Fruit fly (Drosophila melanogaster) Kc167 (cell line): ENCODE results near the gene GC2.
"Not testable (repeated sequence)": the region's sequence is repeated elsewhere in the genome, so short reads cannot be mapped to it uniquely, and the experiment has no call there.

Experiments used
- Myc ChIP-seq: fragments of >200 bp; optimal IDR thresholded peaks from 2 replicates; lab custom pipeline; 2017; ENCODE audit warnings: missing external identifiers
- Sin3A ChIP-seq: fragments of >200 bp; optimal IDR thresholded peaks from 2 replicates; lab custom pipeline; 2018; ENCODE audit warnings: missing external identifiers
- h ChIP-seq: fragments of >200 bp; optimal IDR thresholded peaks from 3 replicates; lab custom pipeline; 2018; ENCODE audit warnings: missing external identifiers
- insv ChIP-seq: fragments of >200 bp; optimal IDR thresholded peaks from 3 replicates; lab custom pipeline; 2018; ENCODE audit warnings: missing external identifiers
- psq ChIP-seq: fragments of >200 bp; optimal IDR thresholded peaks from 2 replicates; lab custom pipeline; 2017; ENCODE audit warnings: missing external identifiers
- ttk ChIP-seq: sonication (Bioruptor generic); optimal IDR thresholded peaks from 2 replicates; lab custom pipeline; 2017; ENCODE audit warnings: missing external identifiers

GC2 gene

dm6 chr3R:11956444-11956843 lies 15.1 kb upstream of the GC2 start, which contains the start of gene Hsp70Aa:
Gene Hsp70Aa (minus strand): TSS chr3R:11956544.
- TF ChIP-seq h (lab: Kevin White, UChicago); psq (lab: Kevin White, UChicago); Sin3A: not testable (repeated sequence)

- TF ChIP-seq h (lab: Kevin White, UChicago): no peak
Measured at dm6 chr3R:11957388-11957787, 14.1 kb upstream of the GC2 start.

dm6 chr3R:11958235-11958634 lies 13.3 kb upstream of the GC2 start, which contains the start of gene Hsp70Ab:
Gene Hsp70Ab (plus strand): TSS chr3R:11958535.
- TF ChIP-seq ttk; Sin3A; psq (lab: Kevin White, UChicago): not testable (repeated sequence)

dm6 chr3R:11962739-11963214 lies 8.7 kb upstream of the GC2 start, which contains the start of the genes CG3281 and aurA:
Gene CG3281 (minus strand): TSS chr3R:11962805.
Gene aurA (plus strand): TSS chr3R:11963124.
- TF ChIP-seq ttk: no peak
- TF ChIP-seq Sin3A: peak; percentile 94

dm6 chr3R:11964000-11964399 lies 7.5 kb upstream of the GC2 start:
- TF ChIP-seq Sin3A (no peak), h (lab: Kevin White, UChicago) (no peak), insv (lab: Kevin White, UChicago) (no peak), Myc (lab: Kevin White, UChicago) (no peak), psq (lab: Kevin White, UChicago) (no peak), ttk (no peak)

- TF ChIP-seq Myc (lab: Kevin White, UChicago) (no peak), Sin3A (no peak), h (lab: Kevin White, UChicago) (no peak), insv (lab: Kevin White, UChicago) (no peak)
Measured at dm6 chr3R:11967262-11968029, 4.0 kb upstream of the GC2 start, which contains the start of the genes CG12213 and GC1. Gene CG12213 (minus strand): TSS chr3R:11967691. Gene GC1 (plus strand): TSS chr3R:11967708.

dm6 chr3R:11968030-11968753 lies 3.3 kb upstream of the GC2 start:
- TF ChIP-seq Sin3A: no peak
- no peak for TF ChIP-seq h (lab: Kevin White, UChicago)
- TF ChIP-seq psq (lab: Kevin White, UChicago): no peak
- no peak for TF ChIP-seq Myc (lab: Kevin White, UChicago)
- no peak for TF ChIP-seq insv (lab: Kevin White, UChicago)
- no peak for TF ChIP-seq ttk

- TF ChIP-seq Sin3A (no peak), Myc (lab: Kevin White, UChicago) (no peak), insv (lab: Kevin White, UChicago) (no peak), ttk (no peak), psq (lab: Kevin White, UChicago) (no peak), h (lab: Kevin White, UChicago) (no peak)
Measured at dm6 chr3R:11969217-11969616, 2.3 kb upstream of the GC2 start.

- TF ChIP-seq Sin3A: no peak
- no peak for TF ChIP-seq h (lab: Kevin White, UChicago)
- no peak for TF ChIP-seq Myc (lab: Kevin White, UChicago)
- no peak for TF ChIP-seq ttk
- TF ChIP-seq psq (lab: Kevin White, UChicago): no peak
- no peak for TF ChIP-seq insv (lab: Kevin White, UChicago)
Measured at dm6 chr3R:11973826-11974225, 2.3 kb downstream of the GC2 start.

- TF ChIP-seq ttk: no peak
- TF ChIP-seq insv (lab: Kevin White, UChicago): no peak
- TF ChIP-seq Myc (lab: Kevin White, UChicago): no peak
- TF ChIP-seq Sin3A: no peak
- TF ChIP-seq psq (lab: Kevin White, UChicago): no peak
- no peak for TF ChIP-seq h (lab: Kevin White, UChicago)
Measured at dm6 chr3R:11974631-11975030, 3.1 kb downstream of the GC2 start, which contains the start of gene Tango9. Gene Tango9 (minus strand): TSS chr3R:11974910.

dm6 chr3R:11976556-11977335 lies 5.3 kb downstream of the GC2 start, which contains the start of gene CG10005:
Gene CG10005 (minus strand): TSS chr3R:11977197.
- TF ChIP-seq ttk: no peak
- no peak for TF ChIP-seq Sin3A
- no peak for TF ChIP-seq insv (lab: Kevin White, UChicago)
- TF ChIP-seq h (lab: Kevin White, UChicago): no peak
- no peak for TF ChIP-seq psq (lab: Kevin White, UChicago)
- TF ChIP-seq Myc (lab: Kevin White, UChicago): no peak

dm6 chr3R:11977336-11977678 lies 5.8 kb downstream of the GC2 start:
- no peak for TF ChIP-seq Sin3A
- no peak for TF ChIP-seq insv (lab: Kevin White, UChicago)
- TF ChIP-seq h (lab: Kevin White, UChicago): no peak
- no peak for TF ChIP-seq Myc (lab: Kevin White, UChicago)
- TF ChIP-seq ttk: no peak
- TF ChIP-seq psq (lab: Kevin White, UChicago): no peak
